Fruit fly (Drosophila melanogaster) whole organism, pupa: ENCODE measurements around the gene CG43693.

Source experiments
- CG10348 ChIP-seq: fragments of 200-800 bp; sonication (Bioruptor generic); IDR thresholded peaks from 2 replicates; pipeline ENCODE4 v1.3.6; 2022; ENCODE audit warnings: missing biosample characterization, missing genetic modification characterization
- CG12605 ChIP-seq: fragments of 200-800 bp; sonication (Bioruptor generic); IDR thresholded peaks from 2 replicates; pipeline ENCODE4 v1.3.6; 2022; ENCODE audit warnings: missing biosample characterization, missing genetic modification characterization
- CG13204 ChIP-seq: fragments of 200-800 bp; sonication (Bioruptor generic); optimal IDR thresholded peaks from 2 replicates; lab custom pipeline; 2018; ENCODE audit warnings: missing biosample characterization, mild to moderate bottlenecking, missing genetic modification characterization, moderate library complexity
- CG14655 ChIP-seq: fragments of 200-800 bp; sonication (Bioruptor generic); optimal IDR thresholded peaks from 3 replicates; lab custom pipeline; 2017; ENCODE audit warnings: mild to moderate bottlenecking, missing biosample characterization, missing genetic modification reagents, missing genetic modification characterization
- CG15710 ChIP-seq: fragments of 200-800 bp; sonication (Bioruptor generic); optimal IDR thresholded peaks from 2 replicates; lab custom pipeline; 2018; ENCODE audit warnings: missing biosample characterization, mild to moderate bottlenecking, missing genetic modification characterization, moderate library complexity
- CG17806 ChIP-seq: fragments of 200-800 bp; sonication (Bioruptor generic); optimal IDR thresholded peaks from 2 replicates; lab custom pipeline; 2018; ENCODE audit warnings: missing biosample characterization, mild to moderate bottlenecking, missing genetic modification characterization, moderate library complexity
- CG32121 ChIP-seq: fragments of 200-800 bp; sonication (Bioruptor generic); IDR thresholded peaks from 2 replicates; pipeline ENCODE4 v1.3.6; 2022; ENCODE audit warnings: missing biosample characterization, missing genetic modification characterization
- CG34367 ChIP-seq: fragments of 200-800 bp; sonication (Bioruptor generic); optimal IDR thresholded peaks from 2 replicates; lab custom pipeline; 2018; ENCODE audit warnings: missing biosample characterization, mild to moderate bottlenecking, missing genetic modification characterization
- CG4496 ChIP-seq: fragments of 200-800 bp; sonication (Bioruptor generic); IDR thresholded peaks from 3 replicates; pipeline ENCODE4 v1.3.6; 2022; ENCODE audit warnings: missing biosample characterization, missing genetic modification characterization
- CG8159 ChIP-seq: fragments of 200-800 bp; sonication (Bioruptor generic); optimal IDR thresholded peaks from 3 replicates; lab custom pipeline; 2018; ENCODE audit warnings: missing biosample characterization, mild to moderate bottlenecking, missing genetic modification characterization, moderate library complexity
- CG8301 ChIP-seq: fragments of 200-800 bp; sonication (Bioruptor generic); optimal IDR thresholded peaks from 2 replicates; lab custom pipeline; 2018; ENCODE audit warnings: missing biosample characterization, mild to moderate bottlenecking, missing genetic modification characterization
- CG9948 ChIP-seq: fragments of 200-800 bp; sonication (Bioruptor generic); optimal IDR thresholded peaks from 2 replicates; lab custom pipeline; 2018; ENCODE audit warnings: missing biosample characterization, mild to moderate bottlenecking, missing genetic modification characterization, moderate library complexity
- D1 ChIP-seq: fragments of 200-800 bp; sonication (Bioruptor generic); optimal IDR thresholded peaks from 2 replicates; lab custom pipeline; 2018; ENCODE audit warnings: missing biosample characterization, mild to moderate bottlenecking, missing genetic modification characterization, moderate library complexity
- EcR ChIP-seq: fragments of 200-800 bp; sonication (Bioruptor generic); optimal IDR thresholded peaks from 3 replicates; lab custom pipeline; 2019; ENCODE audit warnings: missing biosample characterization, missing genetic modification characterization, mild to moderate bottlenecking, moderate library complexity, missing genetic modification reagents
- Ets98B ChIP-seq: fragments of 200-800 bp; sonication (Bioruptor generic); IDR thresholded peaks from 2 replicates; pipeline ENCODE4 v1.3.6; 2022; ENCODE audit warnings: missing biosample characterization, missing genetic modification characterization
- Pif1A ChIP-seq: fragments of 200-800 bp; sonication (Bioruptor generic); optimal IDR thresholded peaks from 3 replicates; lab custom pipeline; 2016; ENCODE audit warnings: missing biosample characterization, missing genetic modification characterization
- Pif1B ChIP-seq: fragments of 200-800 bp; sonication (Bioruptor generic); optimal IDR thresholded peaks from 3 replicates; lab custom pipeline; 2016; ENCODE audit warnings: missing biosample characterization, missing genetic modification characterization
- Snoo ChIP-seq: fragments of 200-800 bp; sonication (Bioruptor generic); optimal IDR thresholded peaks from 3 replicates; lab custom pipeline; 2017; ENCODE audit warnings: missing biosample characterization, mild to moderate bottlenecking, missing genetic modification characterization, inconsistent platforms
- fd96Ca ChIP-seq: fragments of 200-800 bp; sonication (Bioruptor generic); IDR thresholded peaks from 3 replicates; pipeline ENCODE4 v1.3.6; 2022; ENCODE audit warnings: missing biosample characterization, missing genetic modification characterization
- gl ChIP-seq: fragments of 200-800 bp; sonication (Bioruptor generic); optimal IDR thresholded peaks from 2 replicates; lab custom pipeline; 2018; ENCODE audit warnings: missing biosample characterization, mild to moderate bottlenecking, missing genetic modification characterization
- rn ChIP-seq: fragments of 200-800 bp; sonication (Bioruptor generic); IDR thresholded peaks from 2 replicates; pipeline ENCODE4 v1.3.6; 2022; ENCODE audit warnings: missing biosample characterization, missing genetic modification characterization

CG43693 gene

dm6 chr3L:11047877-11048276 lies 3.3 kb downstream of the CG43693 start:
- TF ChIP-seq CG14655 (no peak), EcR (no peak), CG10348 (no peak), rn (GFP tag; lab: Robert Waterston, UW) (no peak), fd96Ca (GFP tag; lab: Robert Waterston, UW) (no peak), Pif1B (GFP tag; lab: Kevin White, UChicago) (no peak), CG8159 (tag; lab: Kevin White, UChicago) (no peak), CG8301 (no peak), CG32121 (GFP tag; lab: Robert Waterston, UW) (0 out of 2 replicates have a peak, but pooled peaks have one; percentile 36), Snoo (tag; lab: Kevin White, UChicago) (peak; percentile 68), CG12605 (GFP tag; lab: Robert Waterston, UW) (no peak), CG4496 (GFP tag; lab: Robert Waterston, UW) (peak; percentile 79), Pif1A (peak; percentile 13), CG9948 (tag; lab: Kevin White, UChicago) (no peak), CG17806 (tag; lab: Kevin White, UChicago) (no peak), CG13204 (GFP tag; lab: Kevin White, UChicago) (no peak), CG34367 (tag; lab: Kevin White, UChicago) (peak; percentile 29), D1 (peak; percentile 65), gl (tag; lab: Kevin White, UChicago) (peak; percentile 1), Ets98B (GFP tag; lab: Robert Waterston, UW) (peak; percentile 45; the same call in 1 of the 2 replicates), CG15710 (tag; lab: Kevin White, UChicago) (no peak)

- TF ChIP-seq CG9948 (tag; lab: Kevin White, UChicago) (no peak), Pif1A (no peak), CG10348 (no peak), CG8301 (no peak), rn (GFP tag; lab: Robert Waterston, UW) (no peak), CG4496 (GFP tag; lab: Robert Waterston, UW) (no peak), D1 (no peak), CG12605 (GFP tag; lab: Robert Waterston, UW) (no peak), CG8159 (tag; lab: Kevin White, UChicago) (no peak), gl (tag; lab: Kevin White, UChicago) (no peak), EcR (no peak), CG34367 (tag; lab: Kevin White, UChicago) (no peak), Pif1B (GFP tag; lab: Kevin White, UChicago) (no peak), CG13204 (GFP tag; lab: Kevin White, UChicago) (no peak), CG17806 (tag; lab: Kevin White, UChicago) (no peak)
Measured at dm6 chr3L:11046559-11046958, 4.6 kb downstream of the CG43693 start.

- no peak for TF ChIP-seq rn (GFP tag; lab: Robert Waterston, UW)
- TF ChIP-seq CG4496 (GFP tag; lab: Robert Waterston, UW) = no peak
- no peak for TF ChIP-seq CG8301
- TF ChIP-seq fd96Ca (GFP tag; lab: Robert Waterston, UW) = no peak
- no peak for TF ChIP-seq gl (tag; lab: Kevin White, UChicago)
- no peak for TF ChIP-seq CG17806 (tag; lab: Kevin White, UChicago)
- no peak for TF ChIP-seq CG32121 (GFP tag; lab: Robert Waterston, UW)
Measured at dm6 chr3L:11045009-11045408, 6.2 kb downstream of the CG43693 start.

- TF ChIP-seq D1 (no peak), Pif1B (GFP tag; lab: Kevin White, UChicago) (no peak), CG13204 (GFP tag; lab: Kevin White, UChicago) (no peak), CG34367 (tag; lab: Kevin White, UChicago) (no peak), rn (GFP tag; lab: Robert Waterston, UW) (no peak), CG10348 (no peak), CG17806 (tag; lab: Kevin White, UChicago) (no peak), CG15710 (tag; lab: Kevin White, UChicago) (no peak), CG12605 (GFP tag; lab: Robert Waterston, UW) (no peak), CG8301 (no peak), EcR (no peak), Ets98B (GFP tag; lab: Robert Waterston, UW) (no peak), Snoo (tag; lab: Kevin White, UChicago) (no peak), fd96Ca (GFP tag; lab: Robert Waterston, UW) (no peak), CG9948 (tag; lab: Kevin White, UChicago) (no peak), CG14655 (no peak), gl (tag; lab: Kevin White, UChicago) (no peak), Pif1A (no peak), CG8159 (tag; lab: Kevin White, UChicago) (no peak), CG4496 (GFP tag; lab: Robert Waterston, UW) (no peak)
Measured at dm6 chr3L:11043650-11044049, 7.5 kb downstream of the CG43693 start.

- no peak for TF ChIP-seq rn (GFP tag; lab: Robert Waterston, UW)
- TF ChIP-seq CG32121 (GFP tag; lab: Robert Waterston, UW) = no peak
- no peak for TF ChIP-seq EcR
- no peak for TF ChIP-seq Ets98B (GFP tag; lab: Robert Waterston, UW)
- TF ChIP-seq fd96Ca (GFP tag; lab: Robert Waterston, UW) = no peak
- no peak for TF ChIP-seq Pif1B (GFP tag; lab: Kevin White, UChicago)
- TF ChIP-seq CG4496 (GFP tag; lab: Robert Waterston, UW) = no peak
- no peak for TF ChIP-seq CG15710 (tag; lab: Kevin White, UChicago)
- TF ChIP-seq Pif1A = no peak
- no peak for TF ChIP-seq CG9948 (tag; lab: Kevin White, UChicago)
- TF ChIP-seq CG34367 (tag; lab: Kevin White, UChicago) = no peak
- no peak for TF ChIP-seq CG12605 (GFP tag; lab: Robert Waterston, UW)
- no peak for TF ChIP-seq D1
- TF ChIP-seq CG10348 = no peak
- TF ChIP-seq gl (tag; lab: Kevin White, UChicago) = no peak
- no peak for TF ChIP-seq CG13204 (GFP tag; lab: Kevin White, UChicago)
- no peak for TF ChIP-seq Snoo (tag; lab: Kevin White, UChicago)
- TF ChIP-seq CG14655 = no peak
- no peak for TF ChIP-seq CG8159 (tag; lab: Kevin White, UChicago)
Measured at dm6 chr3L:11041193-11041592, 10.0 kb downstream of the CG43693 start.
